Fruit fly (Drosophila melanogaster) whole organism, prepupa: Measurements from ENCODE around the gene Hat1.

ENCODE experiments used
- Blimp-1 ChIP-seq: fragments of 200-800 bp; sonication (Bioruptor generic); optimal IDR thresholded peaks from 3 replicates; lab custom pipeline; 2017; ENCODE audit warnings: missing biosample characterization, missing genetic modification characterization, mild to moderate bottlenecking, moderate library complexity, missing genetic modification reagents
- CG10631 ChIP-seq: fragments of 200-800 bp; sonication (Bioruptor generic); optimal IDR thresholded peaks from 2 replicates; lab custom pipeline; 2016; ENCODE audit warnings: missing biosample characterization, missing genetic modification characterization
- CG11902 ChIP-seq: fragments of 200-800 bp; sonication (Bioruptor generic); optimal IDR thresholded peaks from 3 replicates; lab custom pipeline; 2016; ENCODE audit warnings: missing biosample characterization, missing genetic modification characterization
- CG15336 ChIP-seq: fragments of 200-800 bp; sonication (Bioruptor generic); IDR thresholded peaks from 2 replicates; pipeline ENCODE4 v1.3.6; 2022; ENCODE audit warnings: missing biosample characterization, missing genetic modification characterization
- CG1621 ChIP-seq: fragments of 200-800 bp; sonication (Bioruptor generic); optimal IDR thresholded peaks from 3 replicates; lab custom pipeline; 2018; ENCODE audit warnings: missing biosample characterization, mild to moderate bottlenecking, missing genetic modification characterization
- CG16779 ChIP-seq: fragments of 200-800 bp; sonication (Bioruptor generic); optimal IDR thresholded peaks from 3 replicates; lab custom pipeline; 2017; ENCODE audit warnings: missing biosample characterization, mild to moderate bottlenecking, missing genetic modification characterization
- CG3032 ChIP-seq: fragments of 200-800 bp; optimal IDR thresholded peaks from 2 replicates; lab custom pipeline; 2019; ENCODE audit warnings: missing biosample characterization, mild to moderate bottlenecking, missing genetic modification characterization, moderate library complexity
- CG4318 ChIP-seq: fragments of 200-800 bp; sonication (Bioruptor generic); optimal IDR thresholded peaks from 3 replicates; lab custom pipeline; 2017; ENCODE audit warnings: missing biosample characterization, mild to moderate bottlenecking, missing genetic modification characterization
- CG6163 ChIP-seq: fragments of 200-800 bp; sonication (Bioruptor generic); IDR thresholded peaks from 3 replicates; pipeline ENCODE4 v1.3.6; 2022; ENCODE audit warnings: missing biosample characterization, missing genetic modification characterization
- CG6276 ChIP-seq: fragments of 200-800 bp; sonication (Bioruptor generic); optimal IDR thresholded peaks from 2 replicates; lab custom pipeline; 2017; ENCODE audit warnings: missing biosample characterization, mild to moderate bottlenecking, missing genetic modification characterization
- CG6792 ChIP-seq: fragments of 200-800 bp; sonication (Bioruptor generic); optimal IDR thresholded peaks from 3 replicates; lab custom pipeline; 2016; ENCODE audit warnings: missing biosample characterization, missing genetic modification characterization
- CG6808 ChIP-seq: fragments of 200-800 bp; sonication (Bioruptor generic); optimal IDR thresholded peaks from 3 replicates; lab custom pipeline; 2017; ENCODE audit warnings: missing biosample characterization, missing genetic modification characterization, mild to moderate bottlenecking, moderate library complexity, missing genetic modification reagents
- CG6854 ChIP-seq: fragments of 200-800 bp; sonication (Bioruptor generic); optimal IDR thresholded peaks from 2 replicates; lab custom pipeline; 2017; ENCODE audit warnings: missing biosample characterization, mild to moderate bottlenecking, missing genetic modification characterization
- CG7368 ChIP-seq: fragments of 200-800 bp; sonication (Bioruptor generic); optimal IDR thresholded peaks from 3 replicates; lab custom pipeline; 2016; ENCODE audit warnings: missing biosample characterization, missing genetic modification characterization
- CG8319 ChIP-seq: fragments of 200-800 bp; sonication (Bioruptor generic); optimal IDR thresholded peaks from 3 replicates; lab custom pipeline; 2016; ENCODE audit warnings: missing biosample characterization, missing genetic modification characterization
- Eip75B ChIP-seq: fragments of 200-800 bp; sonication (Bioruptor generic); optimal IDR thresholded peaks from 3 replicates; lab custom pipeline; 2016; ENCODE audit warnings: missing biosample characterization, missing genetic modification characterization
- Eip93F ChIP-seq: fragments of 200-800 bp; sonication (Bioruptor generic); optimal IDR thresholded peaks from 2 replicates; lab custom pipeline; 2016; ENCODE audit warnings: missing biosample characterization, mild to moderate bottlenecking, missing genetic modification characterization
- Ets21C ChIP-seq: fragments of 200-800 bp; sonication (Bioruptor generic); optimal IDR thresholded peaks from 3 replicates; lab custom pipeline; 2016; ENCODE audit warnings: missing biosample characterization, missing genetic modification characterization
- Ets96B ChIP-seq: fragments of 200-800 bp; optimal IDR thresholded peaks from 2 replicates; lab custom pipeline; 2019; ENCODE audit warnings: missing biosample characterization, mild to moderate bottlenecking, missing genetic modification characterization, moderate library complexity
- Gug ChIP-seq: fragments of 200-800 bp; sonication (Bioruptor generic); IDR thresholded peaks from 2 replicates; pipeline ENCODE4 v1.3.6; 2022; ENCODE audit warnings: missing biosample characterization, missing genetic modification characterization
- Hr38 ChIP-seq: sonication (Bioruptor generic); optimal IDR thresholded peaks from 2 replicates; lab custom pipeline; 2016; ENCODE audit warnings: missing biosample characterization, missing genetic modification characterization
- Hr39 ChIP-seq: fragments of 200-800 bp; sonication (Bioruptor generic); optimal IDR thresholded peaks from 2 replicates; lab custom pipeline; 2016; ENCODE audit warnings: missing biosample characterization, missing genetic modification characterization
- Lpt ChIP-seq: fragments of 200-800 bp; sonication (Bioruptor generic); optimal IDR thresholded peaks from 3 replicates; lab custom pipeline; 2016; ENCODE audit warnings: missing biosample characterization, missing genetic modification characterization
- OdsH ChIP-seq: fragments of 200-800 bp; sonication (Bioruptor generic); optimal IDR thresholded peaks from 3 replicates; lab custom pipeline; 2016; ENCODE audit warnings: missing biosample characterization, missing genetic modification characterization
- Smox ChIP-seq: fragments of 200-800 bp; sonication (Bioruptor generic); optimal IDR thresholded peaks from 3 replicates; lab custom pipeline; 2016; ENCODE audit warnings: missing biosample characterization, missing genetic modification characterization
- Sox102F ChIP-seq: fragments of 200-800 bp; sonication (Bioruptor generic); optimal IDR thresholded peaks from 2 replicates; lab custom pipeline; 2016; ENCODE audit warnings: missing biosample characterization, mild to moderate bottlenecking, missing genetic modification characterization
- Sox14 ChIP-seq: fragments of 200-800 bp; sonication (Bioruptor generic); optimal IDR thresholded peaks from 3 replicates; lab custom pipeline; 2016; ENCODE audit warnings: missing biosample characterization, missing genetic modification characterization
- Sox15 ChIP-seq: fragments of 200-800 bp; sonication (Bioruptor generic); optimal IDR thresholded peaks from 3 replicates; lab custom pipeline; 2016; ENCODE audit warnings: missing biosample characterization, missing genetic modification characterization
- achi ChIP-seq: fragments of 200-800 bp; sonication (Bioruptor generic); optimal IDR thresholded peaks from 3 replicates; lab custom pipeline; 2016; ENCODE audit warnings: missing biosample characterization, missing genetic modification characterization
- acj6 ChIP-seq: fragments of 200-800 bp; sonication (Bioruptor generic); optimal IDR thresholded peaks from 3 replicates; lab custom pipeline; 2016; ENCODE audit warnings: missing biosample characterization, missing genetic modification characterization
- dsx ChIP-seq: fragments of 200-800 bp; optimal IDR thresholded peaks from 3 replicates; lab custom pipeline; 2019; ENCODE audit warnings: missing biosample characterization, mild to moderate bottlenecking, missing genetic modification characterization, moderate library complexity; ENCODE audit not compliant: poor library complexity, severe bottlenecking
- eg ChIP-seq: fragments of 200-800 bp; sonication (Bioruptor generic); IDR thresholded peaks from 3 replicates; pipeline ENCODE4 v1.3.6; 2022; ENCODE audit warnings: missing biosample characterization, missing genetic modification characterization
- fd59A ChIP-seq: fragments of 200-800 bp; sonication (Bioruptor generic); optimal IDR thresholded peaks from 2 replicates; lab custom pipeline; 2017; ENCODE audit warnings: missing biosample characterization, mild to moderate bottlenecking, missing genetic modification characterization, missing genetic modification reagents
- fkh ChIP-seq: fragments of 200-800 bp; sonication (Bioruptor generic); optimal IDR thresholded peaks from 3 replicates; lab custom pipeline; 2017; ENCODE audit warnings: missing biosample characterization, mild to moderate bottlenecking, missing genetic modification characterization, moderate library complexity
- pdm3 ChIP-seq: fragments of 200-800 bp; sonication (Bioruptor generic); optimal IDR thresholded peaks from 3 replicates; lab custom pipeline; 2016; ENCODE audit warnings: missing biosample characterization, missing genetic modification characterization
- salr ChIP-seq, 2 experiments: fragments of 200-800 bp; sonication (Bioruptor generic); optimal IDR thresholded peaks; 3 replicates each; lab custom pipeline; 2016 to 2018; ENCODE audit warnings: missing biosample characterization in 2 of 2, missing genetic modification characterization in 2 of 2, mild to moderate bottlenecking in 1 of 2
- svp ChIP-seq: fragments of 200-800 bp; sonication (Bioruptor generic); peaks from one replicate; lab custom pipeline; 2016; ENCODE audit warnings: missing biosample characterization, missing genetic modification characterization
- topi ChIP-seq: fragments of 200-800 bp; sonication (Bioruptor generic); optimal IDR thresholded peaks from 3 replicates; lab custom pipeline; 2016; ENCODE audit warnings: missing biosample characterization, missing genetic modification characterization
- vri ChIP-seq: fragments of 200-800 bp; sonication (Bioruptor generic); optimal IDR thresholded peaks from 3 replicates; lab custom pipeline; 2016; ENCODE audit warnings: missing biosample characterization, mild to moderate bottlenecking, missing genetic modification characterization

The Hat1 gene

DNA sequence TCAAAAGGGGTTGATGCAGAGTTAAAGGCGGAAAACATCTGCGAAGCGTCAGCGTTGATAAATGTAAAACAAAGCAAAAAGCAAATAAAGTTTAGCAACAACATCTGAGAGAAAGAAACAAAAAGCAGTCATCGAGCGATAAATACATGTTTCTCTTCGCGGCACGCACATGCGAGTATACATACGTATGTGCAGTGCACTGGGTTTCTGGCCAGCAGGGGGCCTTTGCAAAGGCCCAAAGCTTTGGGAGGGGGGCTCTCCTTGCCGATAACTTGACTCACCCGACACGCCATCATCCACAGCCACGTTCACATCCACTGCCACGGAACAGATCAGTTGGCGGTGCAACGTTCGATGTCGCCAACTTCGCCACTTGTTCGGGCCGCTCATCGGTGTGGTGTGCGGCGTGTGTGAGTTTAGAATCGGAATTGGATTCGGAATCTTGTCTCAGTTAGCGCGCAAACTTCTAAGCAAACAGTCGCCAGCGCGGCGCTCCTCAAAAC lies 24.0 kb upstream of the Hat1 start, which contains the start of gene CG42675 (continued):
- TF ChIP-seq Eip93F (GFP tag; lab: Kevin White, UChicago) (no peak), CG6163 (GFP tag; lab: Robert Waterston, UW) (0 out of 3 replicates have a peak, but pooled peaks have one; percentile 23), CG16779 (tag; lab: Kevin White, UChicago) (no peak), eg (peak; percentile 39; the same call in 1 of the 3 replicates), CG8319 (no peak), Hr39 (GFP tag; lab: Kevin White, UChicago) (no peak)
- TF ChIP-seq, all 60 proteins: peak for 6

- no peak for TF ChIP-seq Eip75B
- TF ChIP-seq Gug (GFP tag; lab: Robert Waterston, UW), result no peak
- no peak for TF ChIP-seq Smox
- no peak for TF ChIP-seq pdm3 (GFP tag; lab: Kevin White, UChicago)
- no peak for TF ChIP-seq CG11902 (GFP tag; lab: Kevin White, UChicago)
- TF ChIP-seq CG6276 (GFP tag; lab: Kevin White, UChicago), result no peak
- TF ChIP-seq fd59A (GFP tag; lab: Kevin White, UChicago), result no peak
- TF ChIP-seq CG16779 (tag; lab: Kevin White, UChicago), result no peak
- no peak for TF ChIP-seq fkh
- TF ChIP-seq CG3032 (tag; lab: Kevin White, UChicago), result no peak
- TF ChIP-seq vri (GFP tag; lab: Kevin White, UChicago), result no peak
- TF ChIP-seq Eip93F (GFP tag; lab: Kevin White, UChicago), result no peak
- no peak for TF ChIP-seq Sox15 (GFP tag; lab: Kevin White, UChicago)
- TF ChIP-seq, all 60 proteins: peak for 0
Measured at dm6 chr3R:5801703-5802436, 12.7 kb upstream of the Hat1 start, which contains the start of gene CG11000. TSS of gene CG11000 (plus strand) at chr3R:5802328.

DNA sequence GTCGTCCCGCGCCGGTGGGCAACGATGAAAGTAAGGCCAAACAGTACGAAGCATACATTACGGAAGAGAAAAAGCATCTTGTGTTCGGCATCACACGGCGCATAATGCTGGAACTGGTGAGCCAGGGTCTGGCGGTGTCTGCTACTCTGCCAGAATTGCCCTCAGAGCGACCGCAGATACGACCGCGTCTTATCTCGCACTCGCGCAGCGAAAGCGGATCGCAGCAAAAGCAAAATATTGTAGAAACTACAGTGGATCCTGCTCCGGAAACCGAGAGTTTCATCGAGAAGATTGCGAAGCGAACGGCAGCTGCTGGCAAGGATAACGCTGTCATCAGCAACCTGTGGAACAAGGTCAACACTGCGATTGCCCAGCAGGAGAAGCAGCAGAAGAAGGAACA lies 8.5 kb upstream of the Hat1 start:
- TF ChIP-seq svp (GFP tag; lab: Kevin White, UChicago) (peak; percentile 94), CG4318 (no peak)

DNA sequence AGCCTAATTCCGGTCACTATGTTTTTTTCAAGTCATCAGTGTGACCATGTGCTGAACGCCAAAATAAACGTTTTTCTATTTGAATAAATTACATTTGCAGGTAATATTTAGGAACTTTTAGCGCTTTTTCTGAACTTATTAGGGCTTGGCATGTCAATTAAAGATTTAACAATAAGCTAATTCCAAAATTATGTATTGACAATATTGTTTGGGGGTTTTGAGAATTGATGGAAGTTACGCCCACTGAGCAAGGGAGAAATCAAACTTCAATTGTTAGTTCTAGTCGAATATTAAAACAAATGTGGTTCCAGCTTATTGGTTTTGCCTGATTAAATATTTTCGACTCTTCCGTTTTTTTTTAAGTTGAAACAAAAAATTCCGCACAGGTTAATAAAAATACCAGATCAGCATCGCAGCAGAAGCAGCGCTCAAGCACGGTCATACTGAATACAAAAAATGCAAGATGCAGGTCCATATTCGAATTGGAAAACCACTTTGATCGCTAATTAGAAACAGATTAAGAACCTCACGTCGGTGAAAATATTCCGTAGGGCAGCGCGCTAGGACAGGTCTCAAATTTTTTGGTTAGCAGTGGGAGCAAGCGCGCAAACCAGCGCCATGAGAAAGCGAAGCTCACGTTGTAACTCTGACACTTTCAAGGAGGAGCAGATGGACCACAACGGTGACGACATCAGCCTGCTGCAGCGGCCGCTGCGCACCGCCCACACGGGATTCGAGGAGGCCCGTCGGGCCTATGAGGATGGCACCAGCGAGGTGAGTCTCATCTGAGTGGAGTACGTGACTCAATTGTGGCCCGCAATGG lies 5.3 kb upstream of the Hat1 start, which contains the start of the genes PSMG1 and CG10979:
TSS of gene PSMG1 (minus strand) at position 51 of the 823 bp plus-strand sequence.
TSS of gene CG10979 (plus strand) at position 439 of the 823 bp plus-strand sequence.
- TF ChIP-seq svp (GFP tag; lab: Kevin White, UChicago) (peak; percentile 45), salr (GFP tag; optimal IDR thresholded peaks at IDR 0.05; lab: Kevin White, UChicago) (no peak)

DNA sequence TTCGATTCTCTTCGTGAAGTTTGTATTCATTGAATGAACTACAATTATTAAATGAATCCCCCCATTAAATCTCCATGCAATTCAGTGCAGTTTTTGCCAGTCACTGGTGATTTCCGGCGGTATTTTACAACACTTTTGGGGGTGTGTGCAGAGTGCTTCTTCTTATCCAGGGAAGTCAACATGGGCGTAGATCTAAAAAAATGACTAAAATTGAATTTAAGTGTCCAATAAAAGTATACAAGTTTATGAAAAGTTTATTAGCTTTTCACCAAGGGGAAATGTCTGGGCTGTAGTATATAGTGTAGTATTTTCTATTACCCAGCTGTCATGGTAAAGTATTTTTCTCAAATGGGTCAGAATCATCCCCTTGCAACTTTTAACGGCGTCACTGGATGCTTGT lies 2.3 kb upstream of the Hat1 start, which contains the start of gene Hpf1:
TSS of gene Hpf1 (plus strand) at position 383 of the 400 bp plus-strand sequence.
- TF ChIP-seq Ets21C (peak; percentile 99), OdsH (GFP tag; lab: Kevin White, UChicago) (peak; percentile 100), CG11902 (GFP tag; lab: Kevin White, UChicago) (peak; percentile 98), Lpt (peak; percentile 99), topi (GFP tag; lab: Kevin White, UChicago) (peak; percentile 99), Blimp-1 (peak; percentile 95), CG6276 (GFP tag; lab: Kevin White, UChicago) (peak; percentile 99), acj6 (GFP tag; lab: Kevin White, UChicago) (peak; percentile 99), Ets96B (tag; lab: Kevin White, UChicago) (peak; percentile 99), Eip75B (peak; percentile 99), achi (GFP tag; lab: Kevin White, UChicago) (peak; percentile 99), CG6854 (GFP tag; lab: Kevin White, UChicago) (peak; percentile 98), dsx (peak; percentile 97), Gug (GFP tag; lab: Robert Waterston, UW) (peak; percentile 98), Sox14 (GFP tag; lab: Kevin White, UChicago) (peak; percentile 99), Eip93F (GFP tag; lab: Kevin White, UChicago) (peak; percentile 99), CG6792 (GFP tag; lab: Kevin White, UChicago) (peak; percentile 99), fd59A (GFP tag; lab: Kevin White, UChicago) (peak; percentile 98), CG15336 (GFP tag; lab: Robert Waterston, UW) (peak; percentile 99), eg (peak; percentile 99), CG1621 (tag; lab: Kevin White, UChicago) (peak; percentile 99), Hr38 (GFP tag; lab: Kevin White, UChicago) (peak; percentile 93), CG7368 (peak; percentile 99), CG10631 (GFP tag; lab: Kevin White, UChicago) (peak; percentile 99), CG6808 (GFP tag; lab: Kevin White, UChicago) (peak; percentile 98), Sox102F (GFP tag; lab: Kevin White, UChicago) (peak; percentile 100)
